Worm (Caenorhabditis elegans) whole organism, L3 larva: ENCODE measurements around the gene srh-87.

ENCODE experiments used
- ceh-9 ChIP-seq: sonication (generic microtip); optimal IDR thresholded peaks from 2 replicates; lab custom pipeline; 2018; ENCODE audit warnings: missing biosample characterization, missing genetic modification characterization
- fkh-10 ChIP-seq: sonication (generic microtip); optimal IDR thresholded peaks from 2 replicates; lab custom pipeline; 2017; ENCODE audit warnings: missing biosample characterization, missing genetic modification reagents, missing genetic modification characterization
- jun-1 ChIP-seq: fragments of 150-350 bp; optimal IDR thresholded peaks from 2 replicates; lab custom pipeline; 2014; ENCODE audit warnings: missing biosample characterization, missing genetic modification reagents, missing genetic modification characterization
- lin-15B ChIP-seq: fragments of 150-350 bp; optimal IDR thresholded peaks from 2 replicates; lab custom pipeline; 2014; ENCODE audit warnings: missing biosample characterization, missing genetic modification characterization
- lin-39 ChIP-seq: fragments of 150-350 bp; optimal IDR thresholded peaks from 2 replicates; lab custom pipeline; 2018; ENCODE audit warnings: missing biosample characterization, missing genetic modification reagents, missing genetic modification characterization
- nfya-1 ChIP-seq: sonication (generic microtip); optimal IDR thresholded peaks from 2 replicates; lab custom pipeline; 2017; ENCODE audit warnings: missing genetic modification characterization, mild to moderate bottlenecking, missing compliant biosample characterization, antibody characterized with exemption, moderate library complexity; ENCODE audit not compliant: insufficient read depth
- nhr-76 ChIP-seq: fragments of 150-350 bp; sonication (generic microtip); optimal IDR thresholded peaks from 5 replicates; lab custom pipeline; 2014; ENCODE audit warnings: missing biosample characterization, missing genetic modification characterization
- nhr-77 ChIP-seq: fragments of 150-350 bp; optimal IDR thresholded peaks from 2 replicates; lab custom pipeline; 2014; ENCODE audit warnings: missing biosample characterization, missing genetic modification characterization
- tbx-2 ChIP-seq: sonication (generic microtip); optimal IDR thresholded peaks from 2 replicates; lab custom pipeline; 2016; ENCODE audit warnings: mild to moderate bottlenecking, missing genetic modification characterization, missing compliant biosample characterization
- unc-62 ChIP-seq: fragments of 150-350 bp; sonication (generic microtip); optimal IDR thresholded peaks from 4 replicates; lab custom pipeline; 2014; ENCODE audit warnings: missing biosample characterization, missing genetic modification reagents, missing genetic modification characterization
- ztf-11 ChIP-seq: fragments of 150-350 bp; optimal IDR thresholded peaks from 2 replicates; lab custom pipeline; 2014; ENCODE audit warnings: missing biosample characterization, missing genetic modification characterization

DNA sequence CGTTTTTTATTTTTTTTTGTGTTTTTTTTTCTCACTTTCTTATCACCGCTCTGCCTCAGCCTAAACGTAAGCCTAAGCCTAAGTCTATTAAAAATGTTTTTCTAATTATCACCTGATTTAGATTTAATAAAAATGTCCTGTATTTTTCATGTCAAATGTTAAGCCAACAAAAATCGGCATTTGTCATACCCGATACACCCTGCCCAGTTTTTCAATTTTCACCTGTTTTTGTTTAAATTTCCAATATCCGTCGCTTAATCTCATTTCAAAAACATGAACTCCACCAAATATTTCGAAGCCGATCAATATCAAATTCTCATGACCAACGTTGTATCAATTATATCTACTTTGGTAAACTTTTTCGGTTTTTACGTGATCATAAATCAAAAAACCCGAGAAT lies 14.2 kb downstream of the srh-87 start, which contains the start of gene C31B8.1:
- TF ChIP-seq unc-62 (GFP tag; lab: Kevin White, UChicago) (no peak), nhr-76 (no peak), nfya-1 (tag; lab: Kevin White, UChicago) (no peak), jun-1 (no peak), nhr-77 (tag; lab: Kevin White, UChicago) (no peak), fkh-10 (no peak), ceh-9 (tag; lab: Kevin White, UChicago) (no peak), tbx-2 (no peak), lin-15B (no peak), lin-39 (tag; lab: Kevin White, UChicago) (no peak), ztf-11 (no peak)
